Worm (Caenorhabditis elegans): Measurements from ENCODE around the gene F49E8.7.

ce11 chrIV:7605413-7605812 lies 49.2 kb upstream of the F49E8.7 start:
- TF ChIP-seq nhr-12 (tag; optimal IDR thresholded peaks at IDR 0.05) (no peak), unc-62 (GFP tag; optimal IDR thresholded peaks at IDR 0.05) (no peak), nhr-237 (tag; optimal IDR thresholded peaks at IDR 0.05) (no peak), jun-1 (tag; optimal IDR thresholded peaks at IDR 0.05) (no peak)

All from whole organism, L1 larva.